Fruit fly (Drosophila melanogaster) whole organism, embryonic: ENCODE measurements around the gene Sec24CD.

Experiments used
- Antp ChIP-seq: fragments of 200-800 bp; sonication (Bioruptor generic); optimal IDR thresholded peaks from 3 replicates; lab custom pipeline; 2016; ENCODE audit warnings: missing biosample characterization, missing genetic modification characterization
- Blimp-1 ChIP-seq: fragments of 200-800 bp; sonication (Bioruptor generic); optimal IDR thresholded peaks from 3 replicates; lab custom pipeline; 2018; ENCODE audit warnings: missing biosample characterization, missing genetic modification characterization, mild to moderate bottlenecking, moderate library complexity, missing genetic modification reagents
- CG10462 ChIP-seq: fragments of 200-800 bp; sonication (Bioruptor generic); optimal IDR thresholded peaks from 2 replicates; lab custom pipeline; 2016; ENCODE audit warnings: missing biosample characterization, missing genetic modification characterization
- CG10959 ChIP-seq: fragments of 200-800 bp; sonication (Bioruptor generic); IDR thresholded peaks from 2 replicates; pipeline ENCODE4 v1.3.6; 2022; ENCODE audit warnings: missing biosample characterization, missing genetic modification characterization
- CG11093 ChIP-seq: fragments of 200-800 bp; sonication (Bioruptor generic); IDR thresholded peaks from 3 replicates; pipeline ENCODE4 v1.3.6; 2022; ENCODE audit warnings: missing biosample characterization, missing genetic modification characterization
- CG11695 ChIP-seq: fragments of 200-800 bp; sonication (Bioruptor generic); IDR thresholded peaks from 3 replicates; pipeline ENCODE4 v1.3.6; 2022; ENCODE audit warnings: missing biosample characterization, missing genetic modification characterization
- CG11696 ChIP-seq: fragments of 200-800 bp; sonication (Bioruptor generic); IDR thresholded peaks from 2 replicates; pipeline ENCODE4 v1.3.6; 2022; ENCODE audit warnings: missing biosample characterization, missing genetic modification characterization
- CG13424 ChIP-seq: fragments of 200-800 bp; sonication (Bioruptor generic); optimal IDR thresholded peaks from 2 replicates; lab custom pipeline; 2019; ENCODE audit warnings: missing biosample characterization, mild to moderate bottlenecking, missing genetic modification characterization, moderate library complexity
- CG1529 ChIP-seq: fragments of 200-800 bp; sonication (Bioruptor generic); optimal IDR thresholded peaks from 3 replicates; lab custom pipeline; 2018; ENCODE audit warnings: missing biosample characterization, missing genetic modification characterization
- CG1602 ChIP-seq: fragments of 200-800 bp; sonication (Bioruptor generic); optimal IDR thresholded peaks from 3 replicates; lab custom pipeline; 2016; ENCODE audit warnings: missing biosample characterization, missing genetic modification characterization
- CG17328 ChIP-seq: fragments of 200-800 bp; sonication (Bioruptor generic); IDR thresholded peaks from 2 replicates; pipeline ENCODE4 v1.3.6; 2022; ENCODE audit warnings: missing biosample characterization, missing genetic modification characterization
- CG1832 ChIP-seq: fragments of 200-800 bp; sonication (Bioruptor generic); optimal IDR thresholded peaks from 2 replicates; lab custom pipeline; 2017; ENCODE audit warnings: missing biosample characterization, mild to moderate bottlenecking, missing genetic modification characterization, inconsistent platforms
- CG18599 ChIP-seq: fragments of 200-800 bp; sonication (Bioruptor generic); optimal IDR thresholded peaks from 3 replicates; lab custom pipeline; 2017; ENCODE audit warnings: missing biosample characterization, missing genetic modification characterization, mild to moderate bottlenecking, moderate library complexity, missing genetic modification reagents
- CG18764 ChIP-seq: fragments of 200-800 bp; sonication (Bioruptor generic); optimal IDR thresholded peaks from 3 replicates; lab custom pipeline; 2016; ENCODE audit warnings: missing biosample characterization, missing genetic modification characterization
- CG2712 ChIP-seq: fragments of 200-800 bp; optimal IDR thresholded peaks from 3 replicates; lab custom pipeline; 2019; ENCODE audit warnings: missing biosample characterization, mild to moderate bottlenecking, missing genetic modification characterization, moderate library complexity
- CG34224 ChIP-seq: fragments of 200-800 bp; sonication (Bioruptor generic); IDR thresholded peaks from 3 replicates; pipeline ENCODE4 v1.3.6; 2022; ENCODE audit warnings: missing biosample characterization, missing genetic modification characterization; ENCODE audit not compliant: partially characterized antibody
- CG3838 ChIP-seq: fragments of 200-800 bp; sonication (Bioruptor generic); optimal IDR thresholded peaks from 3 replicates; lab custom pipeline; 2016; ENCODE audit warnings: missing biosample characterization, missing genetic modification characterization
- CG4360 ChIP-seq: fragments of 200-800 bp; sonication (Bioruptor generic); IDR thresholded peaks from 2 replicates; pipeline ENCODE4 v1.3.6; 2022; ENCODE audit warnings: missing biosample characterization, missing genetic modification characterization
- CG6272 ChIP-seq: fragments of 200-800 bp; sonication (Bioruptor generic); IDR thresholded peaks from 2 replicates; pipeline ENCODE4 v1.3.6; 2022; ENCODE audit warnings: missing biosample characterization, missing genetic modification characterization
- CG9797 ChIP-seq: fragments of 200-800 bp; sonication (Bioruptor generic); optimal IDR thresholded peaks from 3 replicates; lab custom pipeline; 2018; ENCODE audit warnings: missing biosample characterization, mild to moderate bottlenecking, missing genetic modification characterization
- Dip3 ChIP-seq: fragments of 200-800 bp; sonication (Bioruptor generic); optimal IDR thresholded peaks from 3 replicates; lab custom pipeline; 2016; ENCODE audit warnings: missing biosample characterization, missing genetic modification characterization
- HLH54F ChIP-seq: fragments of 200-800 bp; sonication (Bioruptor generic); optimal IDR thresholded peaks from 3 replicates; lab custom pipeline; 2016; ENCODE audit warnings: missing biosample characterization, missing genetic modification characterization
- Hmr ChIP-seq: fragments of 200-800 bp; sonication (Bioruptor generic); optimal IDR thresholded peaks from 3 replicates; lab custom pipeline; 2017; ENCODE audit warnings: mild to moderate bottlenecking, missing biosample characterization, missing genetic modification reagents, missing genetic modification characterization
- Hr78 ChIP-seq, 2 experiments: fragments of 200-800 bp in 1 of 2; fragments of >200 bp in 1 of 2; sonication (Bioruptor generic) in 1 of 2; optimal IDR thresholded peaks; 2 replicates each; lab custom pipeline; 2017 to 2019; ENCODE audit warnings: missing biosample characterization in 2 of 2, missing genetic modification characterization in 2 of 2, mild to moderate bottlenecking in 1 of 2, moderate library complexity in 1 of 2
- MBD-R2 ChIP-seq: fragments of 200-800 bp; sonication (Bioruptor generic); IDR thresholded peaks from 2 replicates; pipeline ENCODE4 v1.3.6; 2022; ENCODE audit warnings: missing biosample characterization, missing genetic modification characterization
- NC2β ChIP-seq: fragments of 200-800 bp; sonication (Bioruptor generic); optimal IDR thresholded peaks from 2 replicates; lab custom pipeline; 2016; ENCODE audit warnings: missing biosample characterization, missing genetic modification characterization
- Ptx1 ChIP-seq: fragments of 200-800 bp; sonication (Bioruptor generic); IDR thresholded peaks from 2 replicates; pipeline ENCODE4 v1.3.6; 2022; ENCODE audit warnings: missing biosample characterization, missing genetic modification characterization
- Sox102F ChIP-seq: fragments of 200-800 bp; sonication (Bioruptor generic); optimal IDR thresholded peaks from 2 replicates; lab custom pipeline; 2018; ENCODE audit warnings: missing biosample characterization, mild to moderate bottlenecking, missing genetic modification characterization, moderate library complexity
- crc ChIP-seq: fragments of 200-800 bp; sonication (Bioruptor generic); optimal IDR thresholded peaks from 2 replicates; lab custom pipeline; 2016; ENCODE audit warnings: missing biosample characterization, missing genetic modification characterization
- dmrt99B ChIP-seq: fragments of 200-800 bp; sonication (Bioruptor generic); optimal IDR thresholded peaks from 2 replicates; lab custom pipeline; 2018; ENCODE audit warnings: missing biosample characterization, mild to moderate bottlenecking, missing genetic modification characterization, moderate library complexity
- esg ChIP-seq: fragments of 200-800 bp; sonication (Bioruptor generic); conservative IDR thresholded peaks from 2 replicates; pipeline ENCODE4 v1.3.6; 2022; ENCODE audit warnings: missing biosample characterization, missing genetic modification characterization
- fd96Cb ChIP-seq: fragments of 200-800 bp; sonication (Bioruptor generic); optimal IDR thresholded peaks from 2 replicates; lab custom pipeline; 2018; ENCODE audit warnings: missing biosample characterization, mild to moderate bottlenecking, missing genetic modification characterization, moderate library complexity
- grn ChIP-seq: fragments of 200-800 bp; sonication (Bioruptor generic); optimal IDR thresholded peaks from 3 replicates; lab custom pipeline; 2017; ENCODE audit warnings: missing biosample characterization, missing genetic modification characterization
- gt ChIP-seq: fragments of 200-800 bp; sonication (Bioruptor generic); IDR thresholded peaks from 2 replicates; pipeline ENCODE4 v1.3.6; 2022; ENCODE audit warnings: missing biosample characterization, missing genetic modification characterization
- hb ChIP-seq: fragments of 200-800 bp; sonication (Bioruptor generic); IDR thresholded peaks from 3 replicates; pipeline ENCODE4 v1.3.6; 2022; ENCODE audit warnings: missing biosample characterization, missing genetic modification characterization; ENCODE audit not compliant: partially characterized antibody
- hth ChIP-seq: fragments of >200 bp; optimal IDR thresholded peaks from 2 replicates; lab custom pipeline; 2017; ENCODE audit warnings: inconsistent platforms
- insv ChIP-seq, 2 experiments: fragments of 200-800 bp; sonication (Bioruptor generic); optimal IDR thresholded peaks; 3 replicates each; lab custom pipeline; 2016 to 2018; ENCODE audit warnings: missing biosample characterization in 2 of 2, missing genetic modification characterization in 2 of 2
- kah ChIP-seq: fragments of 200-800 bp; sonication (Bioruptor generic); optimal IDR thresholded peaks from 2 replicates; lab custom pipeline; 2018; ENCODE audit warnings: missing biosample characterization, mild to moderate bottlenecking, missing genetic modification characterization
- kay ChIP-seq: fragments of 200-800 bp; sonication (Bioruptor generic); optimal IDR thresholded peaks from 2 replicates; lab custom pipeline; 2016; ENCODE audit warnings: missing biosample characterization, missing genetic modification characterization
- kni ChIP-seq: fragments of 200-800 bp; sonication (Bioruptor generic); optimal IDR thresholded peaks from 3 replicates; lab custom pipeline; 2017; ENCODE audit warnings: mild to moderate bottlenecking, missing biosample characterization, missing genetic modification reagents, missing genetic modification characterization
- lilli ChIP-seq: fragments of 200-800 bp; sonication (Bioruptor generic); optimal IDR thresholded peaks from 3 replicates; lab custom pipeline; 2016; ENCODE audit warnings: missing biosample characterization, missing genetic modification characterization
- nerfin-1 ChIP-seq: fragments of 200-800 bp; sonication (Bioruptor generic); optimal IDR thresholded peaks from 3 replicates; lab custom pipeline; 2019; ENCODE audit warnings: missing biosample characterization, mild to moderate bottlenecking, missing genetic modification characterization, moderate library complexity
- pros ChIP-seq: fragments of 200-800 bp; sonication (Bioruptor generic); optimal IDR thresholded peaks from 3 replicates; lab custom pipeline; 2019; ENCODE audit warnings: missing biosample characterization, mild to moderate bottlenecking, missing genetic modification characterization, moderate library complexity
- ranshi ChIP-seq: fragments of 200-800 bp; sonication (Bioruptor generic); IDR thresholded peaks from 2 replicates; pipeline ENCODE4 v1.3.6; 2022; ENCODE audit warnings: missing biosample characterization, missing genetic modification characterization
- sd ChIP-seq: fragments of 200-800 bp; sonication (Bioruptor generic); optimal IDR thresholded peaks from 3 replicates; lab custom pipeline; 2018; ENCODE audit warnings: missing biosample characterization, mild to moderate bottlenecking, missing genetic modification characterization, moderate library complexity
- sens ChIP-seq: fragments of 200-800 bp; sonication (Bioruptor generic); peaks from one replicate; lab custom pipeline; 2016; ENCODE audit warnings: missing biosample characterization, missing genetic modification characterization
- sisA ChIP-seq: fragments of 200-800 bp; sonication (Bioruptor generic); IDR thresholded peaks from 2 replicates; pipeline ENCODE4 v1.3.6; 2022; ENCODE audit warnings: missing biosample characterization, missing genetic modification characterization
- sob ChIP-seq: fragments of 200-800 bp; sonication (Bioruptor generic); IDR thresholded peaks from 2 replicates; pipeline ENCODE4 v1.3.6; 2022; ENCODE audit warnings: missing biosample characterization, missing genetic modification characterization
- tin ChIP-seq: fragments of 200-800 bp; sonication (Bioruptor generic); optimal IDR thresholded peaks from 3 replicates; lab custom pipeline; 2016; ENCODE audit warnings: missing biosample characterization, missing genetic modification characterization

Sec24CD gene

DNA sequence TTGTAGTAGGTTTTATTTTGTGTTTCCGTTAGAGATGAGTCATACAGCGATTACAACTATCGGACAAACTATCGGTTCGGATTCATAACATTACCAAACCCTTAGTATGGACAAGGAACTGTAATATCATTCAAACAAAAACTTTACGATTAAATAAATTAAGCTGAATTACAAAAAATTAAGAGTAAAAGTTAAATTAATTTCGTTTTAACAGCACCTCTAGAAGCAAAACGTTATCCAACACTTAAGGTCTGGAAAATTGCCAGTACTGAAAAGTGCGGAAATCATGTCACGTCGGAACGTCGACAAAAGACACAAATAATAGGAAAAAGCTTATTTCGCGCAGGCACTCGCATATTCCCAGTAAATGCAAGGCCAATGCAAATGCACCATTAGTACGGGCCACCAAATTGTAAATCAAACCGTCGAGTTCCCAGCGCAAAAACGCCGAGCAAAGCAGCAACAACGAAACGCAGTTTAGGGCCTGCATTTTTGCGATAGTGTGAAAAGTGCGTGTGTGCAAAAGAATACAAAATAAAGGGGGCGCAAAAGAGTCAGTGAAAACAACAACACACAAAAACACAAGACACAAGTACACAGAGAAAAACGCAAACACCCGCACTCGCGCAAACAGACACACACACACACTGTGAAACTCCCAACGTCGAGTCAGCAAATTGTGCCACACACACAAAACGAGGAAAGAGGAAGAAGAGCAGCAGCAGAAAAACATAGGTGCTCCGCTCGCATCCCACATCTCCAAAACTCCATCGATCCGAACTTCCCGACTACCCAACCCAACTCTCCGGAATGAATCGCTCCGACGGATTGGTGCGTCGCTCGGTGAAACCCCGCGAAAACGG, 10.2 kb downstream of the Sec24CD start, which contains the start of the genes CG15387 and sau (continued):
- TF ChIP-seq Ptx1 (GFP tag; lab: Robert Waterston, UW) (peak; percentile 84), CG4360 (GFP tag; lab: Robert Waterston, UW) (peak; percentile 38), lilli (GFP tag; lab: Kevin White, UChicago) (peak; percentile 94), hb (GFP tag; lab: Robert Waterston, UW) (peak; percentile 81), CG18764 (GFP tag; lab: Kevin White, UChicago) (peak; percentile 73), hth (lab: Kevin White, UChicago) (no peak), kah (peak; percentile 29), Dip3 (peak; percentile 90), CG1602 (GFP tag; lab: Kevin White, UChicago) (peak; percentile 91), gt (GFP tag; lab: Robert Waterston, UW) (peak; percentile 71), grn (GFP tag; lab: Kevin White, UChicago) (peak; percentile 34), crc (GFP tag; lab: Kevin White, UChicago) (peak; percentile 88), Hmr (GFP tag; lab: Kevin White, UChicago) (peak; percentile 89), sens (GFP tag; lab: Kevin White, UChicago) (peak; percentile 99), nerfin-1 (tag; lab: Kevin White, UChicago) (peak; percentile 83), HLH54F (GFP tag; lab: Kevin White, UChicago) (peak; percentile 93), CG17328 (GFP tag; lab: Robert Waterston, UW) (peak; percentile 76), Antp (GFP tag; lab: Kevin White, UChicago) (peak; percentile 90), CG3838 (GFP tag; lab: Kevin White, UChicago) (peak; percentile 74), CG10462 (GFP tag; lab: Kevin White, UChicago) (peak; percentile 73), Hr78 (GFP tag; optimal IDR thresholded peaks at IDR 0.05; lab: Kevin White, UChicago) (peak in 1 of 2 experiments; percentile 51), CG11093 (GFP tag; lab: Robert Waterston, UW) (peak; percentile 72), esg (peak; percentile 71), kay (peak; percentile 89), ranshi (GFP tag; lab: Robert Waterston, UW) (peak; percentile 82), fd96Cb (peak; percentile 76), Sox102F (peak; percentile 86), CG18599 (GFP tag; lab: Kevin White, UChicago) (peak; percentile 90), CG13424 (tag; lab: Kevin White, UChicago) (peak; percentile 90), CG11696 (GFP tag; lab: Robert Waterston, UW) (no peak), sd (tag; lab: Kevin White, UChicago) (peak; percentile 68), sob (GFP tag; lab: Robert Waterston, UW) (peak; percentile 93), MBD-R2 (peak; percentile 90), CG1529 (GFP tag; lab: Kevin White, UChicago) (peak; percentile 65), pros (GFP tag; lab: Kevin White, UChicago) (no peak), CG1832 (GFP tag; lab: Kevin White, UChicago) (no peak), CG6272 (GFP tag; lab: Robert Waterston, UW) (peak; percentile 77), tin (peak; percentile 90), insv (GFP tag; optimal IDR thresholded peaks at IDR 0.05; lab: Kevin White, UChicago) (peak in 1 of 2 experiments; percentile 63), CG34224 (GFP tag; lab: Robert Waterston, UW) (peak; percentile 93), dmrt99B (tag; lab: Kevin White, UChicago) (peak; percentile 79), kni (GFP tag; lab: Kevin White, UChicago) (peak; percentile 61), Blimp-1 (GFP tag; lab: Kevin White, UChicago) (peak; percentile 80), NC2β (GFP tag; lab: Kevin White, UChicago) (peak; percentile 90), CG10959 (GFP tag; lab: Robert Waterston, UW) (peak; percentile 65), sisA (GFP tag; lab: Robert Waterston, UW) (peak; percentile 83), CG2712 (tag; lab: Kevin White, UChicago) (peak; percentile 89), CG9797 (GFP tag; lab: Kevin White, UChicago) (no peak), CG11695 (GFP tag; lab: Robert Waterston, UW) (peak; percentile 62; the same call in 1 of the 3 replicates)
